Worm (Caenorhabditis elegans) whole organism, late embryonic: ENCODE data around the gene bris-1.
A peak's percentile ranks its signal among the peaks of the same experiment; 100 is the strongest.

ENCODE experiments used
- C08G9.2 ChIP-seq: sonication (generic microtip); optimal IDR thresholded peaks from 2 replicates; lab custom pipeline; 2016; ENCODE audit warnings: mild to moderate bottlenecking, missing genetic modification characterization, moderate library complexity, missing compliant biosample characterization
- F13H6.1 ChIP-seq: sonication (generic microtip); optimal IDR thresholded peaks from 2 replicates; lab custom pipeline; 2016; ENCODE audit warnings: missing genetic modification characterization, missing compliant biosample characterization
- K09A11.1 ChIP-seq: sonication (generic microtip); optimal IDR thresholded peaks from 2 replicates; lab custom pipeline; 2017; ENCODE audit warnings: antibody characterized with exemption, mild to moderate bottlenecking, missing genetic modification characterization, missing compliant biosample characterization; ENCODE audit not compliant: insufficient read depth
- T23F11.4 ChIP-seq: fragments of 200-800 bp; sonication (Bioruptor generic); optimal IDR thresholded peaks from 2 replicates; lab custom pipeline; 2018; ENCODE audit warnings: mild to moderate bottlenecking, missing genetic modification characterization, missing compliant biosample characterization
- ama-1 ChIP-seq: fragments of 150-350 bp; optimal IDR thresholded peaks from 2 replicates; lab custom pipeline; 2014
- ceh-14 ChIP-seq: sonication (generic microtip); optimal IDR thresholded peaks from 2 replicates; lab custom pipeline; 2016; ENCODE audit warnings: missing genotype, missing genetic modification characterization, missing compliant biosample characterization
- ceh-18 ChIP-seq: sonication (generic microtip); optimal IDR thresholded peaks from 2 replicates; lab custom pipeline; 2016; ENCODE audit warnings: missing genetic modification characterization, missing compliant biosample characterization
- ceh-2 ChIP-seq: sonication (generic microtip); optimal IDR thresholded peaks from 2 replicates; lab custom pipeline; 2016; ENCODE audit warnings: missing genotype, missing genetic modification characterization, missing compliant biosample characterization
- ceh-22 ChIP-seq: sonication (generic microtip); optimal IDR thresholded peaks from 2 replicates; lab custom pipeline; 2017; ENCODE audit warnings: missing biosample characterization, missing genetic modification characterization
- ceh-24 ChIP-seq: sonication (generic microtip); optimal IDR thresholded peaks from 2 replicates; lab custom pipeline; 2016; ENCODE audit warnings: mild to moderate bottlenecking, missing genetic modification characterization, missing compliant biosample characterization
- ceh-31 ChIP-seq: sonication (generic microtip); optimal IDR thresholded peaks from 2 replicates; lab custom pipeline; 2016; ENCODE audit warnings: missing genetic modification characterization, missing compliant biosample characterization
- ceh-34 ChIP-seq: sonication (generic microtip); optimal IDR thresholded peaks from 2 replicates; lab custom pipeline; 2016; ENCODE audit warnings: mild to moderate bottlenecking, missing genetic modification characterization, missing compliant biosample characterization
- ceh-45 ChIP-seq: fragments of 200-800 bp; sonication (Bioruptor generic); IDR thresholded peaks from 2 replicates; pipeline ENCODE4 v1.3.6; 2022; ENCODE audit warnings: missing genetic modification reagents, missing genetic modification characterization, missing compliant biosample characterization
- ceh-6 ChIP-seq: fragments of 200-800 bp; sonication (Bioruptor generic); optimal IDR thresholded peaks from 2 replicates; lab custom pipeline; 2018; ENCODE audit warnings: mild to moderate bottlenecking, missing genetic modification characterization, missing compliant biosample characterization
- dmd-4 ChIP-seq: sonication (generic microtip); optimal IDR thresholded peaks from 2 replicates; lab custom pipeline; 2016; ENCODE audit warnings: borderline replicate concordance, missing genetic modification characterization, missing compliant biosample characterization
- elt-2 ChIP-seq: sonication (generic microtip); optimal IDR thresholded peaks from 2 replicates; lab custom pipeline; 2016; ENCODE audit warnings: missing genetic modification reagents, missing genetic modification characterization, missing compliant biosample characterization
- eyg-1 ChIP-seq: sonication (generic microtip); optimal IDR thresholded peaks from 2 replicates; lab custom pipeline; 2016; ENCODE audit warnings: missing genotype, missing genetic modification characterization, missing compliant biosample characterization
- fax-1 ChIP-seq: sonication (generic microtip); optimal IDR thresholded peaks from 2 replicates; lab custom pipeline; 2016; ENCODE audit warnings: missing genotype, missing genetic modification characterization, missing compliant biosample characterization
- fkh-10 ChIP-seq: fragments of 150-350 bp; optimal IDR thresholded peaks from 2 replicates; lab custom pipeline; 2014; ENCODE audit warnings: missing biosample characterization, missing genetic modification reagents, missing genetic modification characterization
- fkh-6 ChIP-seq: sonication (generic microtip); optimal IDR thresholded peaks from 2 replicates; lab custom pipeline; 2016; ENCODE audit warnings: missing genetic modification characterization, missing compliant biosample characterization
- hlh-15 ChIP-seq: sonication (generic microtip); optimal IDR thresholded peaks from 2 replicates; lab custom pipeline; 2016; ENCODE audit warnings: missing genetic modification characterization, missing compliant biosample characterization
- hlh-6 ChIP-seq: sonication (generic microtip); optimal IDR thresholded peaks from 2 replicates; lab custom pipeline; 2016; ENCODE audit warnings: missing genotype, missing genetic modification characterization, missing compliant biosample characterization
- hlh-8 ChIP-seq: sonication (generic microtip); optimal IDR thresholded peaks from 2 replicates; lab custom pipeline; 2016; ENCODE audit warnings: missing genotype, missing genetic modification characterization, missing compliant biosample characterization
- nfya-1 ChIP-seq: sonication (generic microtip); optimal IDR thresholded peaks from 2 replicates; lab custom pipeline; 2017; ENCODE audit warnings: missing genetic modification characterization, mild to moderate bottlenecking, missing compliant biosample characterization, antibody characterized with exemption, moderate library complexity
- nhr-232 ChIP-seq: sonication (generic microtip); optimal IDR thresholded peaks from 2 replicates; lab custom pipeline; 2016; ENCODE audit warnings: missing genetic modification characterization, missing compliant biosample characterization
- npax-4 ChIP-seq: sonication (generic microtip); optimal IDR thresholded peaks from 2 replicates; lab custom pipeline; 2016; ENCODE audit warnings: missing genetic modification characterization, missing compliant biosample characterization
- odd-2 ChIP-seq: sonication (generic microtip); optimal IDR thresholded peaks from 2 replicates; lab custom pipeline; 2017; ENCODE audit warnings: antibody characterized with exemption, mild to moderate bottlenecking, missing genetic modification characterization, missing compliant biosample characterization
- pha-2 ChIP-seq: sonication (generic microtip); optimal IDR thresholded peaks from 2 replicates; lab custom pipeline; 2017; ENCODE audit warnings: mild to moderate bottlenecking, missing genetic modification characterization, missing compliant biosample characterization
- ref-2 ChIP-seq: sonication (generic microtip); optimal IDR thresholded peaks from 2 replicates; lab custom pipeline; 2016; ENCODE audit warnings: missing genetic modification characterization, missing compliant biosample characterization
- rnt-1 ChIP-seq: sonication (generic microtip); optimal IDR thresholded peaks from 2 replicates; lab custom pipeline; 2016; ENCODE audit warnings: missing genetic modification characterization, missing compliant biosample characterization
- sox-4 ChIP-seq: sonication (generic microtip); optimal IDR thresholded peaks from 2 replicates; lab custom pipeline; 2017; ENCODE audit warnings: mild to moderate bottlenecking, missing genetic modification characterization, inconsistent platforms, missing compliant biosample characterization
- tbx-2 ChIP-seq: sonication (generic microtip); optimal IDR thresholded peaks from 2 replicates; lab custom pipeline; 2016; ENCODE audit warnings: missing genetic modification characterization, missing compliant biosample characterization
- ttx-3 ChIP-seq: sonication (generic microtip); optimal IDR thresholded peaks from 2 replicates; lab custom pipeline; 2016; ENCODE audit warnings: missing genetic modification reagents, missing genetic modification characterization, missing compliant biosample characterization
- unc-42 ChIP-seq: sonication (generic microtip); optimal IDR thresholded peaks from 2 replicates; lab custom pipeline; 2016; ENCODE audit warnings: missing genotype, missing genetic modification characterization, missing compliant biosample characterization
- unc-55 ChIP-seq: sonication (generic microtip); optimal IDR thresholded peaks from 2 replicates; lab custom pipeline; 2017; ENCODE audit warnings: missing biosample characterization, missing genetic modification reagents, missing genetic modification characterization
- unc-86 ChIP-seq: sonication (generic microtip); optimal IDR thresholded peaks from 2 replicates; lab custom pipeline; 2016; ENCODE audit warnings: missing genetic modification characterization, missing compliant biosample characterization
- zip-5 ChIP-seq: sonication (generic microtip); optimal IDR thresholded peaks from 2 replicates; lab custom pipeline; 2016; ENCODE audit warnings: missing genetic modification characterization, missing compliant biosample characterization

Gene bris-1

ce11 chrIV:3767749-3768148 lies 51.4 kb downstream of the bris-1 start:
- TF ChIP-seq K09A11.1 (tag; lab: Kevin White, UChicago) (no peak), nfya-1 (tag; lab: Kevin White, UChicago) (no peak), nhr-232 (tag; lab: Kevin White, UChicago) (no peak), C08G9.2 (tag; lab: Kevin White, UChicago) (no peak), fkh-6 (tag; lab: Kevin White, UChicago) (no peak), eyg-1 (no peak), pha-2 (tag; lab: Kevin White, UChicago) (no peak), ceh-31 (tag; lab: Kevin White, UChicago) (no peak), hlh-8 (no peak), ceh-24 (tag; lab: Kevin White, UChicago) (no peak), elt-2 (tag; lab: Kevin White, UChicago) (no peak), F13H6.1 (tag; lab: Kevin White, UChicago) (no peak), dmd-4 (tag; lab: Kevin White, UChicago) (no peak), odd-2 (tag; lab: Kevin White, UChicago) (no peak), ttx-3 (tag; lab: Kevin White, UChicago) (no peak), hlh-6 (tag; lab: Kevin White, UChicago) (no peak)

DNA sequence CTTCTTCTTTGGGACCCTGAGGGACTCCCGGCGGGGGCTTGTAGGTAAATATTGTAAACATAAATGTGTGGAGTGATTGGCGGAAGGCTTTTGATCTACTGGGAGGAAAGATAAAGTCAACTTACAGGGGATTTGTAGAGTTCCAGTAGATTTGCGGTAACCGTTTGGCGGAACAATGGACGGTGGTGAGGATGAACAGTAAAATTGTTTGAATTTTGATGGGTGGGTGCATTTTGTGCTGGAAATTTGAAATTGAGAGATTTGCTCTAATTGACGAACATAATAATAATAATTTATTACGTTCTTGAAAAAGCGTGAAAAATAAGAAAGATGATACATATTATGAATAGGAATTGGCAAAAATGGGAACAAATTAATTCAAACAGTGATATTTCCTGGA lies 52.5 kb downstream of the bris-1 start, which contains the start of gene vab-2:
vab-2 (minus strand) TSS at position 238 of the 400 bp plus-strand sequence.
- TF ChIP-seq ref-2, result no peak
- no peak for TF ChIP-seq fkh-10
- no peak for TF ChIP-seq hlh-8
- no peak for TF ChIP-seq zip-5
- no peak for TF ChIP-seq unc-86 (tag; lab: Kevin White, UChicago)
- TF ChIP-seq eyg-1, result no peak
- TF ChIP-seq ceh-34 (tag; lab: Kevin White, UChicago), result no peak
- no peak for TF ChIP-seq nfya-1 (tag; lab: Kevin White, UChicago)
- no peak for TF ChIP-seq pha-2 (tag; lab: Kevin White, UChicago)
- no peak for TF ChIP-seq elt-2 (tag; lab: Kevin White, UChicago)
- no peak for TF ChIP-seq hlh-6 (tag; lab: Kevin White, UChicago)
- no peak for TF ChIP-seq ceh-2 (tag; lab: Kevin White, UChicago)
- no peak for TF ChIP-seq ceh-31 (tag; lab: Kevin White, UChicago)
- no peak for TF ChIP-seq ceh-45
- no peak for TF ChIP-seq npax-4 (tag; lab: Kevin White, UChicago)
- no peak for TF ChIP-seq unc-42 (tag; lab: Kevin White, UChicago)
- no peak for TF ChIP-seq unc-55
- TF ChIP-seq ceh-18, result no peak

ce11 chrIV:3765457-3765856 lies 53.7 kb downstream of the bris-1 start:
- TF ChIP-seq ceh-14 (tag; lab: Kevin White, UChicago), result no peak
- peak; percentile 82 for TF ChIP-seq unc-55

DNA sequence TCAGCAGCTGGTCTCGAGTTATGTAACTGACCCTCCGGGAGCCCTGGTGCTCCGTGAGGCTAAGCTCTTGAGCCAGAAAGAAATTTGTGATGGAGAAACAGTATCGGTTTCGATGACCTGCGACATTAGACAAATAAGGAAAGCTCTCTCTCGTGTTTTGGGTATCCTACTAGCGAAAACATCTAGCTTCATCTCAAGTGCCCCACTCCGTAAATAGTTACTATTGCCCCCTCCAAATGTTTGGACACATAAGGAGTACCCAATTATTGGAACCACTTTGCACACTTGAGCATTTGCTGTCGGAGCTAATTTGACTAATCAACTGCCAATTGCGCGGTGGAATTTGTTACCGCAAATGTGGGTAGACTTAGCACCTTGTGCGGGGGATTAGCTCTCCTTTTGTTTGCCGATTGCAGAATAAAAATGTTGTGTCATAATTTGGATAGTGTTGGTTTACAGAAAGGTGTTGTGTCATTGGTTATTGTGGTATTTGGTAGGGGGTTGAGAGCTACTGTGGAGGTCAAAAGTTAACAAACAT lies 55.0 kb downstream of the bris-1 start:
- TF ChIP-seq dmd-4 (tag; lab: Kevin White, UChicago), result no peak
- no peak for TF ChIP-seq sox-4 (tag; lab: Kevin White, UChicago)
- TF ChIP-seq ref-2, result peak; percentile 34
- TF ChIP-seq T23F11.4 (GFP tag; lab: Kevin White, UChicago), result no peak
- no peak for TF ChIP-seq hlh-15 (tag; lab: Kevin White, UChicago)
- TF ChIP-seq ama-1 (lab: Kevin White, UChicago), result peak; percentile 43
- TF ChIP-seq ceh-22, result peak; percentile 60
- TF ChIP-seq rnt-1, result no peak
- TF ChIP-seq tbx-2 (tag; lab: Kevin White, UChicago), result peak; percentile 69
- no peak for TF ChIP-seq fax-1 (tag; lab: Kevin White, UChicago)
- TF ChIP-seq unc-42 (tag; lab: Kevin White, UChicago), result peak; percentile 39
- TF ChIP-seq ceh-6 (GFP tag; lab: Kevin White, UChicago), result no peak
